Worm (Caenorhabditis elegans): ENCODE measurements around the gene hlh-10.

Gene hlh-10

DNA sequence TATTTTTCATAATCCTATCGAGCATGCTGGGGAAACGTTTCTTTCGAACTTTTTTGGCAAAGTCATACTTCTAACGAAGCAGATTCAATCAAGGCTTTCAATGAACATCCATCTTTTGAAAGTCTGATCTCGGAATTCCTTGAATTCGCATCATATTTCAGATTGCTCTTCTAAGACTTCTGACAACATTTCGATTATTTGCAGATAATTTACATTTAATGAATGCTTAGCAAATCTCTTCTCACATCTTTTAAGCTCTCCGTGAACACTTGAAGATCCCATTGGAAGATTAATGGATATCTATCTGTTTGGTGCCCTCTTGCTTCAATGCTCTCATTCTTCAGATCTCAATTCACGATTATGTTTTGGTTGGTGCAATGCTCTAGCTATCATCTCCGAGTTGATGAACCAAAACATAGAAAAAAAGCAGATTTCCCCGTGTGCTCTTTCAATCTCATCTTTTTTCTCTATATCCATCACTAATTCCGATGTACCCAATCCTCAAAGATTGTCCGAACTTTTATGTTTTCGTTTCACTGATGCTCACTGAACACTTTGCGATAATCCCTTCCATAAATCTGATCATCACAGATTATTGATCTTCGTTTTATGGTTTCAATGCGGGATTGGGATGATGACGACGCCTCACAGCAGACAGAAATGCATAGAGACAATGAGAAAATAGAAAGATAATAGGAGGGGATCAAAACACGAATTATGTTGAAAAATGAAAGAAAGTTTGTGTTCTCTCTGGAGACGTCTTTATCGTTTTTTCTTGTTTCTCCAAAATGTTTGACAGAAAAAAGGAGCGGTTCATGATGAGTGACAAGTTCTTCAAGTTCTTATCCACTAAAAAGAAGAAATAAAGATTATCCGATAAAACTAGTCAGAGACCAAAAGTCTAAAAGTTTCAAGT is 7.6 kb downstream of the hlh-10 start:
- no peak for TF ChIP-seq fos-1 (tag; optimal IDR thresholded peaks at IDR 0.05)
- peak; percentile 35 for TF ChIP-seq nhr-21 (tag; optimal IDR thresholded peaks at IDR 0.05)
- TF ChIP-seq elt-1 (tag; optimal IDR thresholded peaks at IDR 0.05), result peak; percentile 15
- TF ChIP-seq aly-2 (tag; optimal IDR thresholded peaks at IDR 0.05), result no peak
- peak in 1 of 2 experiments; percentile 2 for TF ChIP-seq mdl-1 (tag; optimal IDR thresholded peaks at IDR 0.05)
- TF ChIP-seq nhr-10 (tag; optimal IDR thresholded peaks at IDR 0.05), result no peak
- TF ChIP-seq lin-13 (GFP tag; optimal IDR thresholded peaks at IDR 0.05), result no peak
- no peak for TF ChIP-seq ZK546.5 (tag; optimal IDR thresholded peaks at IDR 0.05)
- TF ChIP-seq sma-3 (GFP tag; optimal IDR thresholded peaks at IDR 0.05), result peak; percentile 36
- TF ChIP-seq unc-62 (GFP tag; optimal IDR thresholded peaks at IDR 0.05), result no peak
- peak; percentile 22 for TF ChIP-seq nhr-129 (tag; optimal IDR thresholded peaks at IDR 0.05)
- TF ChIP-seq nhr-6 (tag; optimal IDR thresholded peaks at IDR 0.05), result peak; percentile 17
- peak; percentile 69 for TF ChIP-seq sma-9 (GFP tag; optimal IDR thresholded peaks at IDR 0.05)
- no peak for TF ChIP-seq sma-9 (tag; optimal IDR thresholded peaks at IDR 0.05)
- TF ChIP-seq mab-5 (tag; optimal IDR thresholded peaks at IDR 0.05), result peak; percentile 27
- TF ChIP-seq elt-3 (tag; optimal IDR thresholded peaks at IDR 0.05), result no peak
- TF ChIP-seq nhr-23 (tag; optimal IDR thresholded peaks at IDR 0.05), result peak; percentile 69

- peak; percentile 8 to 70 for TF ChIP-seq lsy-2 (tag; optimal IDR thresholded peaks at IDR 0.05)
- no peak for TF ChIP-seq elt-3 (tag; optimal IDR thresholded peaks at IDR 0.05)
- TF ChIP-seq nhr-77 (tag; optimal IDR thresholded peaks at IDR 0.05), result no peak
- peak; percentile 55 to 91 for TF ChIP-seq mdl-1 (tag; optimal IDR thresholded peaks at IDR 0.05)
- no peak for TF ChIP-seq mbf-1 (tag; optimal IDR thresholded peaks at IDR 0.05)
- no peak for TF ChIP-seq unc-62 (GFP tag; optimal IDR thresholded peaks at IDR 0.05)
- peak; percentile 56 for TF ChIP-seq Y55F3AM.14 (GFP tag; optimal IDR thresholded peaks at IDR 0.05)
- TF ChIP-seq zag-1 (tag; optimal IDR thresholded peaks at IDR 0.05), result peak; percentile 86
- peak; percentile 94 for TF ChIP-seq sma-9 (GFP tag; optimal IDR thresholded peaks at IDR 0.05)
- no peak for TF ChIP-seq sma-9 (tag; optimal IDR thresholded peaks at IDR 0.05)
- peak; percentile 93 for TF ChIP-seq unc-55 (GFP tag; optimal IDR thresholded peaks at IDR 0.05)
- no peak for TF ChIP-seq nhr-10 (tag; optimal IDR thresholded peaks at IDR 0.05)
- TF ChIP-seq blmp-1 (tag; optimal IDR thresholded peaks at IDR 0.05; ENCODE audit: insufficient read depth), result peak; percentile 21
- peak; percentile 81 for TF ChIP-seq nhr-6 (tag; optimal IDR thresholded peaks at IDR 0.05)
- TF ChIP-seq lin-11 (tag; optimal IDR thresholded peaks at IDR 0.05), result peak; percentile 17
- TF ChIP-seq unc-39 (tag; optimal IDR thresholded peaks at IDR 0.05), result peak; percentile 68
- TF ChIP-seq nhr-237 (tag; optimal IDR thresholded peaks at IDR 0.05), result no peak
- TF ChIP-seq crh-2 (tag; optimal IDR thresholded peaks at IDR 0.05), result peak; percentile 69
- TF ChIP-seq ztf-11 (tag; optimal IDR thresholded peaks at IDR 0.05), result no peak
- TF ChIP-seq lin-39 (tag; optimal IDR thresholded peaks at IDR 0.05), result no peak
- TF ChIP-seq ceh-16 (tag; optimal IDR thresholded peaks at IDR 0.05), result no peak
- no peak for TF ChIP-seq ztf-1 (GFP tag; conservative IDR thresholded peaks at IDR 0.05)
- TF ChIP-seq egl-27 (tag; optimal IDR thresholded peaks at IDR 0.05), result peak; percentile 7
- TF ChIP-seq ztf-4 (tag; optimal IDR thresholded peaks at IDR 0.05), result peak; percentile 25
- TF ChIP-seq ceh-82 (tag; optimal IDR thresholded peaks at IDR 0.05), result peak; percentile 66
- peak; percentile 90 for TF ChIP-seq F13H6.1 (tag; optimal IDR thresholded peaks at IDR 0.05)
- TF ChIP-seq nhr-25 (tag; optimal IDR thresholded peaks at IDR 0.05), result peak; percentile 26
- TF ChIP-seq mab-5 (tag; optimal IDR thresholded peaks at IDR 0.05), result peak; percentile 76
- no peak for TF ChIP-seq sma-3 (GFP tag; optimal IDR thresholded peaks at IDR 0.05)
- peak; percentile 87 for TF ChIP-seq nhr-129 (tag; optimal IDR thresholded peaks at IDR 0.05)
- TF ChIP-seq ZK546.5 (tag; optimal IDR thresholded peaks at IDR 0.05), result no peak
- no peak for TF ChIP-seq nhr-11 (tag; optimal IDR thresholded peaks at IDR 0.05)
- TF ChIP-seq C34F6.9 (tag; optimal IDR thresholded peaks at IDR 0.05), result peak; percentile 74
- TF ChIP-seq lin-13 (GFP tag; optimal IDR thresholded peaks at IDR 0.05), result peak; percentile 70
- TF ChIP-seq alr-1 (tag; optimal IDR thresholded peaks at IDR 0.05), result no peak
- peak; percentile 17 for TF ChIP-seq nhr-21 (tag; optimal IDR thresholded peaks at IDR 0.05)
- no peak for TF ChIP-seq gmeb-1 (tag; optimal IDR thresholded peaks at IDR 0.05)
- no peak for TF ChIP-seq R02D3.7 (tag; optimal IDR thresholded peaks at IDR 0.05)
- TF ChIP-seq ama-1 (optimal IDR thresholded peaks at IDR 0.05), result no peak
- TF ChIP-seq skn-1 (tag; optimal IDR thresholded peaks at IDR 0.05), result no peak
- TF ChIP-seq aly-2 (tag; optimal IDR thresholded peaks at IDR 0.05), result no peak
- TF ChIP-seq fos-1 (tag; optimal IDR thresholded peaks at IDR 0.05), result peak; percentile 52
- peak; percentile 61 for TF ChIP-seq snpc-4 (tag; optimal IDR thresholded peaks at IDR 0.05)
- peak; percentile 86 for TF ChIP-seq sem-4 (tag; optimal IDR thresholded peaks at IDR 0.05)
- TF ChIP-seq peb-1 (tag; optimal IDR thresholded peaks at IDR 0.05), result no peak
- no peak for TF ChIP-seq nhr-23 (tag; optimal IDR thresholded peaks at IDR 0.05)
- TF ChIP-seq elt-1 (tag; optimal IDR thresholded peaks at IDR 0.05), result no peak
- no peak for TF ChIP-seq nhr-12 (tag; optimal IDR thresholded peaks at IDR 0.05)
- no peak for TF ChIP-seq dmd-4 (tag; optimal IDR thresholded peaks at IDR 0.05)
These were observed 8.4 kb downstream of the hlh-10 start for ce11 chrV:9273587-9273986.

Data from whole organism, L2 larva.